Fruit fly (Drosophila melanogaster): Measurements from ENCODE around the gene CG34268.

CG34268 gene

DNA sequence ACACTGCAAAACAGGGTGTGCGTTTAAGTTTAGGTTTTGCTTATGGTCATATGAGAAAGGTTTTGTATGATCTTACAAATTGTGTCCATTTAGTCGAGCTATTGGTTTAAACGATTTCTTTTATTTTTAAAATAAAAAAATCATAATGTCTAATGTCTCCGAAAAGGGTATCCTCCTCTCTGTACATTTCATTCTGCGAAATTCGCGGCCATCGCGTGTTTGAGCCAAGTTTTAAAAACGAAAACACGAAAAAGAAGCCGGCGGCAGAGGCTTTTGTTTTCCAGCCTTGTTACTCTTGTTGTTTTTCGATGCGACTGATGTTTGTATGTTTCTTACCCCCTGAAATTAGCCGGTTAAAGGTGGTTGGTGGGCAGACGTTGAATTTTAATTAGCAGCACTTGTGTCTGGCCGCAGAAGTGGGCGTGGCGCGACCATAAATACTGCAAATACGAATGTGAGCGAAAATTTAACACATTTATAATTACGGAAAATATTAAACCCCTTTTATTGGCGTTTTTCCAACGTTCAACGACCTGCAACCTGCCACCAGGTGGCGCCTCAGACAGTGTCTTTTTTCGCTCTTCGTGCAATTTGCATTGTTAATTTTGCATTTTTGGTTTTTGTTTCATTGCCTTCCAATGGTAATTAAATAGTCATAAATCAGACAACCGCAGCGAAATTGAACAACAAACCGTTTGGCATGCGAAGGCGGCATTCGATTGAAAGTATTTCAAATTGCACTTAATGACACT, 19.9 kb downstream of the CG34268 start:
- TF ChIP-seq Dll (optimal IDR thresholded peaks at IDR 0.05) (no peak), pan (optimal IDR thresholded peaks at IDR 0.05) (no peak), EcR (GFP tag; optimal IDR thresholded peaks at IDR 0.05) (no peak), CG8478 (optimal IDR thresholded peaks at IDR 0.05) (no peak)

DNA sequence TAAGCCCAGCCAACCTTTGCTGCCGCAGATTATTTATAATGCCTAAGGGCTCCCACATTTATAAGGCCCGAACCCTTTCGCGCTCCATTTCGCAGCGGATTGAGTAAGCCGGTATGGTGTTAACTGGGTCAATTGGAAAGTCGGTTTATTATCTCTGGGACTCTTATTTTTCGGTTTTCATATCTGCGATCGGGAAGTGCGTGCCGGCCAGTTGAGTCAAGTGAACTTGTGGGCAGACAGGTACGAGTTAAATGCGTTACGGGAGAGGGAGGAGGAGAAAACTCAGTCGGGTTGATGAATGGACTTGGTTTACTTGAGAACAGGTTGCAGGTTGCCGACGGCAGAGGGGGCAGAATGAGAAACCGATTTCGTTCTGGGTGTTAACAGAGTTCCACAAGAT, 23.5 kb downstream of the CG34268 start:
- no peak for TF ChIP-seq pan (optimal IDR thresholded peaks at IDR 0.05)
- TF ChIP-seq usp (GFP tag; optimal IDR thresholded peaks at IDR 0.05), result no peak
- no peak for TF ChIP-seq EcR (GFP tag; optimal IDR thresholded peaks at IDR 0.05)
- TF ChIP-seq psq (optimal IDR thresholded peaks at IDR 0.05), result no peak
- no peak for TF ChIP-seq CG8478 (optimal IDR thresholded peaks at IDR 0.05)
- TF ChIP-seq Dll (optimal IDR thresholded peaks at IDR 0.05), result no peak

dm6 chr3L:528037-528436, 27.3 kb downstream of the CG34268 start, which contains the start of gene CG34269:
Gene CG34269, plus strand, starts transcription at chr3L:528337.
- no peak for TF ChIP-seq CG8478 (optimal IDR thresholded peaks at IDR 0.05)

- no peak for TF ChIP-seq CG8478 (optimal IDR thresholded peaks at IDR 0.05)
- TF ChIP-seq usp (GFP tag; optimal IDR thresholded peaks at IDR 0.05), result no peak
- no peak for TF ChIP-seq psq (optimal IDR thresholded peaks at IDR 0.05)
- no peak for TF ChIP-seq Dll (optimal IDR thresholded peaks at IDR 0.05)
- no peak for TF ChIP-seq EcR (GFP tag; optimal IDR thresholded peaks at IDR 0.05)
- no peak for TF ChIP-seq pan (optimal IDR thresholded peaks at IDR 0.05)
Measured at dm6 chr3L:530813-531212, 30.0 kb downstream of the CG34268 start.

DNA sequence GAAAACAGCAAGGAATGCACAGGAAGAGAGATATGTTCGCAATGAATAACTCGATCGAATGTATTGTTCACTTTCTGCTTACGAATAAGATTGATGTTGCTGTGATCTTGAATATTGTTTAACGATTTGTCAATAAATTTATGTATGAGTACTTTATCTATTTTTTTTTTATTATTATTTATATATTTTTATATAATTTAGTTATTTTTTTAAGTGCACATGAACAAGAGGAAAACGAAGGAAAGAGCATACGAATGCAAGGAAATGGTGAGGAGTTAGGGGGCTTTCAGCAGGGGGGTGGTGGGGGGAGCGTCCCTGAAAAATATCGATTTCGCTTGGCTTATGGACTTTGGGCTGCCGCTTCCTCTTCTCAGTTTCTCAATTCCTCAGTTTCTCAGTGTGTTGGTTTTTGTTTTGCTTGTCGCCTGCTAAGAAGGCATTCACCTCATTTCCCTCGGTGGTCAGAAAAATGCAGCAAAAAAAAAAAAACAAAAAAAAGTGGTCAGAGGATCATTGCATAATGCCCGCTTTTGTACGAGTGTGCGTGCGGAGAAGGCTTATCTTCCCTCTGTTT, 30.6 kb downstream of the CG34268 start:
- TF ChIP-seq Dll (optimal IDR thresholded peaks at IDR 0.05) (no peak), EcR (GFP tag; optimal IDR thresholded peaks at IDR 0.05) (peak; percentile 22 to 75)

DNA sequence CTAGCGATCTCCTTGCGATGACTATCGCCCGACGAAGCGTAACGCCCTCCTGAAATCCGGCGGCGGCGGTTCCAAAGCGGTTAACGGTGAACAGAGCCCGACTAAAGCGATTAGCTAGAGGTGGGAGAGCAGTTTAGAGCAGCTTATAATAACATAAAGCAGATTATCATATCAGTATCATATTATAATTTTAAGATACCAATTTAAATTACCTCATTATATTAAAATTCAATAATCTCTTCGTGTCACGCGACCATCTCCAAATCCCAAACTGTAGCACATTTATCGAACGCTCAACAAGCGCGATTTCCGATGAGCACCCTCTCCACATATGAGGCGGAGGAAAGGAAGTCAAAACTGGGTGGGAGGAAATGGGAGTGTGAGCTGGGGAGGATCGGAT, 33.0 kb downstream of the CG34268 start:
- TF ChIP-seq psq (optimal IDR thresholded peaks at IDR 0.05) (no peak), CG8478 (optimal IDR thresholded peaks at IDR 0.05) (no peak), Dll (optimal IDR thresholded peaks at IDR 0.05) (no peak), usp (GFP tag; optimal IDR thresholded peaks at IDR 0.05) (no peak), pan (optimal IDR thresholded peaks at IDR 0.05) (no peak), EcR (GFP tag; optimal IDR thresholded peaks at IDR 0.05) (no peak)

dm6 chr3L:536104-536503, 35.3 kb downstream of the CG34268 start:
- TF ChIP-seq psq (optimal IDR thresholded peaks at IDR 0.05) (no peak), CG8478 (optimal IDR thresholded peaks at IDR 0.05) (no peak), pan (optimal IDR thresholded peaks at IDR 0.05) (no peak), usp (GFP tag; optimal IDR thresholded peaks at IDR 0.05) (no peak), EcR (GFP tag; optimal IDR thresholded peaks at IDR 0.05) (no peak), Dll (optimal IDR thresholded peaks at IDR 0.05) (no peak)

dm6 chr3L:539383-540088, 38.8 kb downstream of the CG34268 start:
- TF ChIP-seq EcR (GFP tag; optimal IDR thresholded peaks at IDR 0.05) (no peak), Dll (optimal IDR thresholded peaks at IDR 0.05) (no peak), usp (GFP tag; optimal IDR thresholded peaks at IDR 0.05) (no peak), pan (optimal IDR thresholded peaks at IDR 0.05) (no peak), psq (optimal IDR thresholded peaks at IDR 0.05) (no peak), CG8478 (optimal IDR thresholded peaks at IDR 0.05) (no peak)

DNA sequence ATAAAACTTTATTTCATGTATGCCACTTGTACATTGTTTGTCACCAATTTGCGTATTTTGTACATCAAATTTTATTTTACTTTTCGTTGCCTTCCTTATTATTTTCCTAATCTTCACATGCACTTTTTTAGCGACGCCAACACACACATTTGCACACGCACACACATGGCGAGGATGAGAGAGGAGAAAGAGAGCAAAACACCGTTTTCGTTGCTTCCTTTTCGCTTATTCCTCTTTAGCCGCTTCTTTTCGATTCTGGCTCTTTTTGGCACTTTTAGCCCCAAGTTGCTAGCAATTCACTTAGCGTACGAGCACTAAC, 39.3 kb downstream of the CG34268 start:
- TF ChIP-seq usp (GFP tag; optimal IDR thresholded peaks at IDR 0.05) (no peak), psq (optimal IDR thresholded peaks at IDR 0.05) (no peak), pan (optimal IDR thresholded peaks at IDR 0.05) (no peak), Dll (optimal IDR thresholded peaks at IDR 0.05) (no peak)

dm6 chr3L:540432-540973, 39.7 kb downstream of the CG34268 start, which contains the start of the genes klar and BORCS6:
Gene klar, minus strand, starts transcription at chr3L:540614.
Gene BORCS6, plus strand, starts transcription at chr3L:540851.
- TF ChIP-seq EcR (GFP tag; optimal IDR thresholded peaks at IDR 0.05) (peak in 1 of 2 experiments; percentile 2), usp (GFP tag; optimal IDR thresholded peaks at IDR 0.05) (no peak)

DNA sequence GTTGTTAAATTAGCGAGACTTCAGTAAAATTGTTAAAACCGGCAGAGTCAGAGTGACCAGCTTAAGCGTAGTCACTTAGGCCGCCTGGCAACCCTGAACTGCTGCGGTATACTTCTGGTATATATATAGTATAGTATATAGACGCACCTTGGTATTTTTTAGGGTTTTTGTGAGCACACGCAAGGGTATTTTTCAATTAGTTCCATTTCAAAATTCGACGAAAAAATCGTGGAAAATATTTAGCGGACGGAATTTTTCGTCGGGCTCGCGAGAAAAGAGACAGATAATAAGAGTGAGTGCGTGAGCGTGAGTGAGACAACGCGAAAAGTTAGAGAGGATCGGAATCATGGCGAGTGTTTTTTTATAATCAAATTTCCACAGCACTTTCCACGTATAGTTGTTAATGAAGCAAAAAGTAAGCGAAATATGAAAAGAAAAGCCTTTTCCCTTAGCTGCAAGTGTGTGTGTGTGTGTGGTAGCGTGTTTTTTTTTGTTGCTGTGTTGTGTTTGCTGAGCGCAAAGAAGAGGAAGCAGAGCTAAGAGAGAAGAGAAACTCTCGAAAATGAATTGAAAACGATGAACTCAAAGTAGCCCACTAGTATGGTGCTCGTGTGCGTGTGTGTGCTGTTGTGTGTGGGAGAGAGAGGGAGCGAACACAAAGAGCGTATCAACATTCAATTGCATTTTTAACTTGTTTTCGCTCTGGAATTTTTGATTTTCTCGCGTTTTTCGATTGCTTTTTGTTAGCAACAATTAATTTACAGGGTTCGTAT, 42.3 kb downstream of the CG34268 start, which contains the start of the genes Cypl and Hipk:
TSS of gene Cypl (minus strand) at position 69 of the 773 bp plus-strand sequence.
TSS of gene Hipk (plus strand) at position 198 of the 773 bp plus-strand sequence.
- peak; percentile 18 for TF ChIP-seq CG8478 (optimal IDR thresholded peaks at IDR 0.05)
- peak in 1 of 2 experiments; percentile 12 for TF ChIP-seq EcR (GFP tag; optimal IDR thresholded peaks at IDR 0.05)
- no peak for TF ChIP-seq psq (optimal IDR thresholded peaks at IDR 0.05)
- peak; percentile 80 for TF ChIP-seq Dll (optimal IDR thresholded peaks at IDR 0.05)

DNA sequence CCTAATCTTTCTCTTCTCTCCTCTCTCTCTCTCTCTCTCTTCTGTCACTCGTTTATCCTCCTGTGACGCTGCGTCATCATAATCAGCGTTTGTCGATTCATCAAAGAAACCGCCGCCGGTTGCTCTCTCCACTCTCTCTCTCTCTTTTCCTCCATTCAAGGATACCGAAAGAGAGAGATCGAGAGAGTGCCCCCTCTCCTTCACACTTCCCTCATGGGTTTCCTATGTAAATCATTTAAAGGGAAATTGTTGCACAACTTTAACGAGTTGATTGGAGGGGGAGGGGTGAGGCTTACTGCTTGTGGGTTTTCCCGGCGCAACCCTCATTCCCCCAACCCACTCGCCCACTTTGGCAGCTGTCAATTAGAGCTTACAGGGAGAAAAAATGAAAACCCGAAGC, 43.4 kb downstream of the CG34268 start:
- TF ChIP-seq EcR (GFP tag; optimal IDR thresholded peaks at IDR 0.05) (no peak), pan (optimal IDR thresholded peaks at IDR 0.05) (peak; percentile 61), psq (optimal IDR thresholded peaks at IDR 0.05) (no peak), Dll (optimal IDR thresholded peaks at IDR 0.05) (no peak), usp (GFP tag; optimal IDR thresholded peaks at IDR 0.05) (no peak), CG8478 (optimal IDR thresholded peaks at IDR 0.05) (no peak)
